Worm (Caenorhabditis elegans): Measurements from ENCODE around the gene ZK813.6.

- TF ChIP-seq pes-1 (GFP tag; IDR thresholded peaks at IDR 0.05), result no peak
- TF ChIP-seq ama-1 (optimal IDR thresholded peaks at IDR 0.05), result no peak
- TF ChIP-seq F13C5.2 (tag; optimal IDR thresholded peaks at IDR 0.05), result no peak
- no peak for TF ChIP-seq hmbx-1 (tag; optimal IDR thresholded peaks at IDR 0.05)
Observed at ce11 chrX:3416063-3416462, 8.6 kb upstream of the ZK813.6 start.
